Worm (Caenorhabditis elegans): ENCODE data around the gene F20D6.2.

The F20D6.2 gene

ce11 chrV:8195889-8196418 lies 10.1 kb downstream of the F20D6.2 start, which contains the start of gene F20D6.10:
F20D6.10 (minus strand) TSS chrV:8195939.
- TF ChIP-seq F37D6.2 (tag; optimal IDR thresholded peaks at IDR 0.05) (no peak), dmd-8 (GFP tag; IDR thresholded peaks at IDR 0.05) (no peak), nhr-11 (tag; optimal IDR thresholded peaks at IDR 0.05) (peak; percentile 34), set-16 (GFP tag; IDR thresholded peaks at IDR 0.05) (no peak), tra-1 (GFP tag; IDR thresholded peaks at IDR 0.05) (no peak), zfp-3 (GFP tag; conservative IDR thresholded peaks at IDR 0.05) (no peak), ceh-82 (tag; optimal IDR thresholded peaks at IDR 0.05) (no peak), unc-62 (GFP tag; optimal IDR thresholded peaks at IDR 0.05 in 1 of 2) (peak in 1 of 2 experiments; percentile 33), unc-62 (tag; optimal IDR thresholded peaks at IDR 0.05) (no peak), snpc-4 (tag; optimal IDR thresholded peaks at IDR 0.05) (no peak), ceh-32 (tag; optimal IDR thresholded peaks at IDR 0.05; ENCODE audit: poor library complexity) (no peak), lin-15B (tag; optimal IDR thresholded peaks at IDR 0.05) (no peak), dve-1 (tag; optimal IDR thresholded peaks at IDR 0.05; ENCODE audit: insufficient read depth) (no peak), nhr-28 (tag; optimal IDR thresholded peaks at IDR 0.05) (no peak), lin-29 (GFP tag; IDR thresholded peaks at IDR 0.05) (no peak), rbr-2 (tag; optimal IDR thresholded peaks at IDR 0.05) (no peak), duxl-1 (tag; optimal IDR thresholded peaks at IDR 0.05; ENCODE audit: poor library complexity) (no peak), attf-4 (tag; optimal IDR thresholded peaks at IDR 0.05) (no peak), aha-1 (tag) (peak; percentile 58), daf-16 (GFP tag; optimal IDR thresholded peaks at IDR 0.05) (peak in 1 of 2 experiments; percentile 55), daf-16 (tag; optimal IDR thresholded peaks at IDR 0.05) (no peak), egl-43 (GFP tag; IDR thresholded peaks at IDR 0.05) (no peak), mxl-3 (GFP tag; optimal IDR thresholded peaks at IDR 0.05) (no peak), F44E2.7 (GFP tag; IDR thresholded peaks at IDR 0.05) (no peak), hlh-30 (tag; optimal IDR thresholded peaks at IDR 0.05; ENCODE audit: insufficient read depth) (peak; percentile 41), nhr-111 (GFP tag; optimal IDR thresholded peaks at IDR 0.05) (no peak), aly-2 (tag; optimal IDR thresholded peaks at IDR 0.05) (no peak), ZK337.2 (GFP tag; IDR thresholded peaks at IDR 0.05) (no peak)

ce11 chrV:8196993-8197392 lies 11.2 kb downstream of the F20D6.2 start:
- TF ChIP-seq unc-62 (GFP tag; optimal IDR thresholded peaks at IDR 0.05 in 1 of 2) (peak in 1 of 2 experiments; percentile 92), unc-62 (tag; optimal IDR thresholded peaks at IDR 0.05) (no peak), lsy-2 (tag; optimal IDR thresholded peaks at IDR 0.05) (no peak), aha-1 (tag) (peak; percentile 27)

ce11 chrV:8198994-8199393 lies 13.2 kb downstream of the F20D6.2 start, which contains the start of gene F20D6.11:
F20D6.11 (minus strand) TSS chrV:8199094.
- TF ChIP-seq nhr-42 (GFP tag; IDR thresholded peaks at IDR 0.05), result no peak
- no peak for TF ChIP-seq spr-3 (GFP tag; optimal IDR thresholded peaks at IDR 0.05)
- no peak for TF ChIP-seq attf-4 (tag; optimal IDR thresholded peaks at IDR 0.05)
- no peak for TF ChIP-seq ceh-28 (tag; optimal IDR thresholded peaks at IDR 0.05)
- TF ChIP-seq vab-7 (GFP tag; IDR thresholded peaks at IDR 0.05), result no peak
- TF ChIP-seq nhr-48 (tag; optimal IDR thresholded peaks at IDR 0.05), result no peak
- peak; percentile 5 for TF ChIP-seq hlh-11 (tag; optimal IDR thresholded peaks at IDR 0.05)
- no peak for TF ChIP-seq lim-7 (GFP tag; IDR thresholded peaks at IDR 0.05)
- TF ChIP-seq Y105C5A.15 (GFP tag; IDR thresholded peaks at IDR 0.05), result no peak
- TF ChIP-seq nhr-6 (tag; optimal IDR thresholded peaks at IDR 0.05), result no peak
- no peak for TF ChIP-seq pqm-1 (tag; optimal IDR thresholded peaks at IDR 0.05)
- no peak for TF ChIP-seq ztf-11 (tag; optimal IDR thresholded peaks at IDR 0.05)
- TF ChIP-seq egl-43 (GFP tag; IDR thresholded peaks at IDR 0.05), result no peak
- no peak for TF ChIP-seq nhr-76 (tag; optimal IDR thresholded peaks at IDR 0.05)
- no peak for TF ChIP-seq daf-16 (GFP tag; optimal IDR thresholded peaks at IDR 0.05)
- TF ChIP-seq daf-16 (tag; optimal IDR thresholded peaks at IDR 0.05), result peak; percentile 19
